Worm (Caenorhabditis elegans) whole organism, early embryonic: ENCODE results near the gene F43H9.4.

ENCODE experiments used
- aly-1 ChIP-seq: sonication (generic microtip); optimal IDR thresholded peaks from 2 replicates; lab custom pipeline; 2016; ENCODE audit warnings: missing genetic modification characterization, missing compliant biosample characterization
- ama-1 ChIP-seq: fragments of 150-350 bp; optimal IDR thresholded peaks from 2 replicates; lab custom pipeline; 2014
- ceh-13 ChIP-seq: fragments of 200-800 bp; sonication (Bioruptor generic); optimal IDR thresholded peaks from 2 replicates; lab custom pipeline; 2018; ENCODE audit warnings: mild to moderate bottlenecking, missing genetic modification characterization, missing compliant biosample characterization
- ceh-36 ChIP-seq: sonication (generic microtip); optimal IDR thresholded peaks from 2 replicates; lab custom pipeline; 2016; ENCODE audit warnings: missing genetic modification characterization, inconsistent platforms, missing compliant biosample characterization
- ets-7 ChIP-seq: sonication (generic microtip); optimal IDR thresholded peaks from 2 replicates; lab custom pipeline; 2016; ENCODE audit warnings: missing genotype, missing genetic modification characterization, missing compliant biosample characterization
- flt-1 ChIP-seq: fragments of 200-800 bp; sonication (Bioruptor generic); IDR thresholded peaks from 2 replicates; pipeline ENCODE4 v1.3.6; 2022; ENCODE audit warnings: missing genetic modification characterization, missing compliant biosample characterization
- hmg-4 ChIP-seq: fragments of 200-800 bp; sonication (Bioruptor generic); optimal IDR thresholded peaks from 2 replicates; lab custom pipeline; 2018; ENCODE audit warnings: mild to moderate bottlenecking, missing genetic modification characterization, missing compliant biosample characterization
- tbx-11 ChIP-seq: fragments of 200-800 bp; sonication (Bioruptor generic); IDR thresholded peaks from 2 replicates; pipeline ENCODE4 v1.3.6; 2022; ENCODE audit warnings: missing genetic modification characterization, missing compliant biosample characterization

DNA sequence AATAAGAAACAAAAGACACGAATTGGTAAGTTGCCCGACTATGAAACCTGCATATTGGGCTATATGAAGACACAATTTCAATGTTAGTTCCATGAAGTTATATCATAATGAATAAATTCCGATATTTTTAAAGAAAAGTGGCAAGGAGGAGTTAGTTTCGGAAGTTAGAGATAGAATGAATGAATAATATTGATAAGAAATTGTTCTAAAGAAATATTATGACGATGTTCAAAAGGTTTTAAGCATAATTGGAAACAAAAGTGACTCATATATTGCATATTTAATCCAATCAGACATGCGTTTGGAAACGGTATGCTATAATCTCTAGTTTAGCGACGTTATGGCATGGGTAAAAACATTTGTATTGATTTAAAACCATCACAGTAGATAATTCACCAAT, 43.1 kb downstream of the F43H9.4 start, which contains the start of gene str-143:
- TF ChIP-seq hmg-4 (GFP tag; lab: Kevin White, UChicago) (no peak), ceh-13 (GFP tag; lab: Kevin White, UChicago) (no peak), ama-1 (lab: Kevin White, UChicago) (no peak), ceh-36 (tag; lab: Kevin White, UChicago) (no peak), flt-1 (GFP tag; lab: Robert Waterston, UW) (no peak), ets-7 (tag; lab: Kevin White, UChicago) (no peak), tbx-11 (GFP tag; lab: Robert Waterston, UW) (no peak), aly-1 (tag; lab: Kevin White, UChicago) (no peak)
